Fruit fly (Drosophila melanogaster): Measurements from ENCODE around the gene Pfdn4.

- no peak for TF ChIP-seq Jra (GFP tag; optimal IDR thresholded peaks at IDR 0.05)
- no peak for TF ChIP-seq Dfd (GFP tag; optimal IDR thresholded peaks at IDR 0.05)
Observed at dm6 chr3L:5341770-5342318, 26.0 kb downstream of the Pfdn4 start.

Measured in whole organism, wandering third instar larva.